Fruit fly (Drosophila melanogaster) whole organism, wandering third instar larva: Measurements from ENCODE around the gene AttD.

Experiments used
- Abd-B ChIP-seq: fragments of >200 bp; optimal IDR thresholded peaks from 2 replicates; lab custom pipeline; 2017; ENCODE audit warnings: missing biosample characterization, missing genetic modification characterization
- CG32264 ChIP-seq: fragments of 200-800 bp; sonication (Bioruptor generic); optimal IDR thresholded peaks from 2 replicates; lab custom pipeline; 2016; ENCODE audit warnings: missing biosample characterization, missing genetic modification characterization
- CG9705 ChIP-seq: fragments of 200-800 bp; sonication (Bioruptor generic); optimal IDR thresholded peaks from 2 replicates; lab custom pipeline; 2018; ENCODE audit warnings: missing biosample characterization, mild to moderate bottlenecking, missing genetic modification characterization
- CrebA ChIP-seq: fragments of 200-800 bp; sonication (Bioruptor generic); optimal IDR thresholded peaks from 2 replicates; lab custom pipeline; 2016; ENCODE audit warnings: missing biosample characterization, mild to moderate bottlenecking, missing genetic modification characterization, borderline replicate concordance
- Dfd ChIP-seq: fragments of >200 bp; optimal IDR thresholded peaks from 2 replicates; lab custom pipeline; 2017; ENCODE audit warnings: missing biosample characterization, missing genetic modification characterization
- Dif ChIP-seq: fragments of 200-275, 200-300 bp; sonication (Bioruptor generic); optimal IDR thresholded peaks from 2 replicates; lab custom pipeline; 2018; ENCODE audit warnings: missing biosample characterization, missing genetic modification characterization; ENCODE audit not compliant: partially characterized antibody
- GATAd ChIP-seq: sonication (Bioruptor generic); optimal IDR thresholded peaks from 2 replicates; lab custom pipeline; 2016; ENCODE audit warnings: missing biosample characterization, missing genetic modification characterization
- HLH106 ChIP-seq: fragments of 200-800 bp; optimal IDR thresholded peaks from 3 replicates; lab custom pipeline; 2019; ENCODE audit warnings: missing biosample characterization, mild to moderate bottlenecking, missing genetic modification characterization, moderate library complexity
- Hnf4 ChIP-seq: fragments of 200-800 bp; sonication (Bioruptor generic); optimal IDR thresholded peaks from 2 replicates; lab custom pipeline; 2016; ENCODE audit warnings: missing biosample characterization, mild to moderate bottlenecking, missing genetic modification characterization
- Hr78 ChIP-seq: fragments of >200 bp; optimal IDR thresholded peaks from 2 replicates; lab custom pipeline; 2017; ENCODE audit warnings: missing biosample characterization, missing genetic modification characterization
- Hr83 ChIP-seq: fragments of 200-300 bp; sonication (Bioruptor generic); optimal IDR thresholded peaks from 2 replicates; lab custom pipeline; 2016; ENCODE audit warnings: missing biosample characterization, mild to moderate bottlenecking, missing genetic modification characterization, moderate library complexity; ENCODE audit not compliant: poor library complexity, severe bottlenecking
- Jra ChIP-seq: sonication (Bioruptor generic); optimal IDR thresholded peaks from 2 replicates; lab custom pipeline; 2016; ENCODE audit warnings: missing biosample characterization, missing genetic modification characterization
- Mio ChIP-seq: sonication (Bioruptor generic); optimal IDR thresholded peaks from 2 replicates; lab custom pipeline; 2016; ENCODE audit warnings: missing biosample characterization, missing genetic modification characterization
- Myc ChIP-seq: fragments of >200 bp; optimal IDR thresholded peaks from 2 replicates; lab custom pipeline; 2017
- N ChIP-seq: fragments of >200 bp; optimal IDR thresholded peaks from 2 replicates; lab custom pipeline; 2018; ENCODE audit warnings: missing biosample characterization, missing external identifiers, missing genetic modification characterization
- OdsH ChIP-seq: fragments of 200-800 bp; sonication (Bioruptor generic); optimal IDR thresholded peaks from 2 replicates; lab custom pipeline; 2016; ENCODE audit warnings: missing biosample characterization, mild to moderate bottlenecking, missing genetic modification characterization
- Rel ChIP-seq, 2 experiments: fragments of 200-800 bp; sonication (Bioruptor generic) in 1 of 2; optimal IDR thresholded peaks; 2 replicates in 1 of 2; 3 replicates in 1 of 2; lab custom pipeline; 2016 to 2019; ENCODE audit warnings: mild to moderate bottlenecking in 2 of 2, missing biosample characterization in 2 of 2, missing genetic modification characterization in 2 of 2, moderate library complexity in 1 of 2
- Sp1 ChIP-seq: fragments of 200-800 bp; sonication (Bioruptor generic); optimal IDR thresholded peaks from 3 replicates; lab custom pipeline; 2019; ENCODE audit warnings: missing biosample characterization, mild to moderate bottlenecking, missing genetic modification characterization, moderate library complexity
- Vsx2 ChIP-seq: fragments of 200-300, 225-300 bp; sonication (Bioruptor generic); optimal IDR thresholded peaks from 2 replicates; lab custom pipeline; 2018; ENCODE audit warnings: missing biosample characterization, missing genetic modification characterization; ENCODE audit not compliant: partially characterized antibody
- br ChIP-seq: fragments of 200-800 bp; sonication (Bioruptor generic); optimal IDR thresholded peaks from 2 replicates; lab custom pipeline; 2016; ENCODE audit warnings: missing biosample characterization, missing genetic modification characterization
- brk ChIP-seq: fragments of 200-800 bp; sonication (Bioruptor generic); optimal IDR thresholded peaks from 2 replicates; lab custom pipeline; 2016; ENCODE audit warnings: missing biosample characterization, mild to moderate bottlenecking, missing genetic modification characterization
- dl ChIP-seq, 2 experiments: fragments of 175-275, 200-275 bp in 1 of 2; fragments of 200-275 bp in 1 of 2; sonication (Bioruptor generic); optimal IDR thresholded peaks; lab custom pipeline; 2018; ENCODE audit warnings: mild to moderate bottlenecking in 2 of 2, missing biosample characterization in 2 of 2, missing genetic modification characterization in 2 of 2, moderate library complexity in 2 of 2; ENCODE audit not compliant: partially characterized antibody in 2 of 2, insufficient read depth in 1 of 2
- dmrt93B ChIP-seq: fragments of 200-800 bp; sonication (Bioruptor generic); optimal IDR thresholded peaks from 2 replicates; lab custom pipeline; 2018; ENCODE audit warnings: missing biosample characterization, mild to moderate bottlenecking, missing genetic modification characterization
- dsf ChIP-seq: sonication (Bioruptor generic); optimal IDR thresholded peaks from 2 replicates; lab custom pipeline; 2016; ENCODE audit warnings: missing biosample characterization, missing genetic modification characterization, borderline replicate concordance
- ey ChIP-seq: fragments of 200-800 bp; sonication (Bioruptor generic); optimal IDR thresholded peaks from 2 replicates; lab custom pipeline; 2016; ENCODE audit warnings: missing biosample characterization, missing genetic modification characterization
- foxo ChIP-seq, 2 experiments: fragments of 200-800 bp; sonication (Bioruptor generic); optimal IDR thresholded peaks; 2 replicates in 1 of 2; 3 replicates in 1 of 2; lab custom pipeline; 2016 to 2017; ENCODE audit warnings: missing biosample characterization in 2 of 2, missing genetic modification characterization in 2 of 2
- fru ChIP-seq: fragments of 200-800 bp; sonication (Bioruptor generic); optimal IDR thresholded peaks from 3 replicates; lab custom pipeline; 2016; ENCODE audit warnings: missing biosample characterization, mild to moderate bottlenecking, missing genetic modification characterization
- h ChIP-seq: fragments of 200-800 bp; sonication (Bioruptor generic); optimal IDR thresholded peaks from 3 replicates; lab custom pipeline; 2016; ENCODE audit warnings: missing biosample characterization, mild to moderate bottlenecking, missing genetic modification characterization
- jim ChIP-seq: fragments of 175-275, 200-325 bp; sonication (Bioruptor generic); optimal IDR thresholded peaks from 2 replicates; lab custom pipeline; 2016; ENCODE audit warnings: missing biosample characterization, mild to moderate bottlenecking, missing genetic modification characterization
- lola ChIP-seq: fragments of >200 bp; optimal IDR thresholded peaks from 2 replicates; lab custom pipeline; 2017; ENCODE audit warnings: missing biosample characterization, missing genetic modification characterization
- pan ChIP-seq: fragments of >200 bp; optimal IDR thresholded peaks from 2 replicates; lab custom pipeline; 2017
- psq ChIP-seq: fragments of 200-800 bp; sonication (Bioruptor generic); optimal IDR thresholded peaks from 3 replicates; lab custom pipeline; 2017; ENCODE audit warnings: missing biosample characterization, mild to moderate bottlenecking, missing genetic modification characterization, moderate library complexity
- rgr ChIP-seq: fragments of 200-800 bp; sonication (Bioruptor generic); optimal IDR thresholded peaks from 3 replicates; lab custom pipeline; 2016; ENCODE audit warnings: missing biosample characterization, mild to moderate bottlenecking, missing genetic modification characterization
- sage ChIP-seq: fragments of 200-800 bp; sonication (Bioruptor generic); optimal IDR thresholded peaks from 2 replicates; lab custom pipeline; 2016; ENCODE audit warnings: missing biosample characterization, mild to moderate bottlenecking, missing genetic modification characterization
- sv ChIP-seq: fragments of 200-800 bp; sonication (Bioruptor generic); optimal IDR thresholded peaks from 3 replicates; lab custom pipeline; 2016; ENCODE audit warnings: missing biosample characterization, missing genetic modification characterization
- tai ChIP-seq: sonication (Bioruptor generic); optimal IDR thresholded peaks from 2 replicates; lab custom pipeline; 2016; ENCODE audit warnings: missing biosample characterization, missing genetic modification characterization
- usp ChIP-seq: fragments of >200 bp; optimal IDR thresholded peaks from 2 replicates; lab custom pipeline; 2017; ENCODE audit warnings: missing biosample characterization, missing genetic modification characterization
- woc ChIP-seq: sonication (Bioruptor generic); optimal IDR thresholded peaks from 2 replicates; lab custom pipeline; 2016; ENCODE audit warnings: missing biosample characterization, mild to moderate bottlenecking, missing genetic modification characterization

AttD gene

DNA sequence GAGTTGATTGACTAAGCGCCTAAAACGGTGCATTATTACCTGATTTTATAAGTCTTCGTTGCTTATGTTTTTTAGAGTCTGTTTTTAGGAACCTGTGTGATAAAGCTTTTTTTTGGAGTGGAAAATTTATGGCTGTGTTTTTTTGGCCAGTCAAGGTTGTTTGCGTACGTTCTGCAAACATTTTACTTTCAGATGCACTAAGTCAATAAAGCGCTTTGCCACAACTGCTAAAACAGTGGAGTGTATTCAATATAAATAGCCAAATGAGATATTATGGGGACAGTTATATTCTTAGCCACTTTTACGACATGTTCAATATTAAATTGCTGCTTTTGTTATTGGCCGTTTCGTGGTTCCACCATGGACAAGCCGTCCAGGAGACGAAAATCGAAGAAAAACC lies 30.0 kb upstream of the AttD start, which contains the start of gene Sgs5:
TSS of gene Sgs5 (plus strand) at position 279 of the 400 bp plus-strand sequence.
- TF ChIP-seq GATAd (GFP tag; lab: Kevin White, UChicago) (no peak), br (GFP tag; lab: Kevin White, UChicago) (peak; percentile 53), Hnf4 (peak; percentile 67), CG9705 (GFP tag; lab: Kevin White, UChicago) (peak; percentile 25), rgr (peak; percentile 82), ey (GFP tag; lab: Kevin White, UChicago) (peak; percentile 11), sv (GFP tag; lab: Kevin White, UChicago) (no peak), jim (GFP tag; lab: Kevin White, UChicago) (no peak), HLH106 (no peak), Dfd (no peak), CG32264 (no peak), usp (GFP tag; lab: Kevin White, UChicago) (no peak), OdsH (GFP tag; lab: Kevin White, UChicago) (peak; percentile 66), dl (GFP tag; optimal IDR thresholded peaks at IDR 0.05; lab: Kevin White, UChicago; ENCODE audit: insufficient read depth in 1 of 2, partially characterized antibody in 2 of 2) (no peak), Hr78 (GFP tag; lab: Kevin White, UChicago) (no peak), Mio (no peak), Abd-B (GFP tag; lab: Kevin White, UChicago) (no peak), dsf (GFP tag; lab: Kevin White, UChicago) (no peak), tai (GFP tag; lab: Kevin White, UChicago) (peak; percentile 51), Jra (GFP tag; lab: Kevin White, UChicago) (peak; percentile 35), h (peak; percentile 82), sage (GFP tag; lab: Kevin White, UChicago) (no peak), Dif (GFP tag; lab: Kevin White, UChicago) (no peak), Myc (lab: Kevin White, UChicago) (no peak), N (GFP tag; lab: Kevin White, UChicago) (no peak), brk (GFP tag; lab: Kevin White, UChicago) (peak; percentile 55), psq (GFP tag; lab: Kevin White, UChicago) (peak; percentile 32), dmrt93B (no peak), fru (GFP tag; lab: Kevin White, UChicago) (peak; percentile 55), foxo (GFP tag; optimal IDR thresholded peaks at IDR 0.05; lab: Kevin White, UChicago) (peak in 1 of 2 experiments; percentile 51), Sp1 (GFP tag; lab: Kevin White, UChicago) (peak; percentile 47), CrebA (GFP tag; lab: Kevin White, UChicago) (peak; percentile 53), Hr83 (GFP tag; lab: Kevin White, UChicago) (peak; percentile 96), Rel (GFP tag; optimal IDR thresholded peaks at IDR 0.05; lab: Kevin White, UChicago) (no peak), Rel (tag; optimal IDR thresholded peaks at IDR 0.05; lab: Kevin White, UChicago) (no peak), pan (lab: Kevin White, UChicago) (no peak), Vsx2 (no peak), lola (GFP tag; lab: Kevin White, UChicago) (no peak), woc (no peak)

- TF ChIP-seq rgr (no peak), Rel (GFP tag; optimal IDR thresholded peaks at IDR 0.05; lab: Kevin White, UChicago) (no peak), Rel (tag; optimal IDR thresholded peaks at IDR 0.05; lab: Kevin White, UChicago) (no peak)
- TF ChIP-seq, all 38 proteins: peak for 0
Measured at dm6 chr3R:17596236-17596635, 28.8 kb upstream of the AttD start, which contains the start of gene CG7606. Gene CG7606 (plus strand): TSS chr3R:17596536.

DNA sequence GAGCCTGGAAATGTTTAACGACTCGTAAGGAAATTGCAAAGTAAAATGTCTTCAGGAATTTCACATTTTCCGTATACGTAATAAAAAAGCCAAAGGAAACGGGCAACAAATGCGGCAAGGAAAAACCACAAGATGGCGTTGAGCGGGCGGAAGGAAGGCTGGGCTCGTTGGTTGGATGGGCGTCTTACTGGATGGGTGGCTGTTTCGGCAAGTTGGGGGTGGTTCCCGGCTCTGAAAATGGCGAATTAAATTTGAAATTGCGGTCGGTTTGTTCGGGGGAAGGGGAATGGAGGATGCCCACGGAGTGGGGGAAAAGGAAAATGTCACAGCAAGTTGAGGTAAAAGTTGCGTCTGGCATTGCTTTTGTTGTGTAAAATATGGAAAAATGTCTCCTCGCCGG lies 25.4 kb upstream of the AttD start:
- TF ChIP-seq pan (lab: Kevin White, UChicago) = no peak
- no peak for TF ChIP-seq Hr78 (GFP tag; lab: Kevin White, UChicago)
- no peak for TF ChIP-seq tai (GFP tag; lab: Kevin White, UChicago)
- TF ChIP-seq psq (GFP tag; lab: Kevin White, UChicago) = no peak
- no peak for TF ChIP-seq Myc (lab: Kevin White, UChicago)
- no peak for TF ChIP-seq CrebA (GFP tag; lab: Kevin White, UChicago)
